Fruit fly (Drosophila melanogaster) whole organism, prepupa: ENCODE results near the gene CG15824.

ENCODE experiments used
- Blimp-1 ChIP-seq: fragments of 200-800 bp; sonication (Bioruptor generic); optimal IDR thresholded peaks from 3 replicates; lab custom pipeline; 2017; ENCODE audit warnings: missing biosample characterization, missing genetic modification characterization, mild to moderate bottlenecking, moderate library complexity, missing genetic modification reagents
- CG10631 ChIP-seq: fragments of 200-800 bp; sonication (Bioruptor generic); optimal IDR thresholded peaks from 2 replicates; lab custom pipeline; 2016; ENCODE audit warnings: missing biosample characterization, missing genetic modification characterization
- CG10669 ChIP-seq: fragments of 200-800 bp; sonication (Bioruptor generic); optimal IDR thresholded peaks from 3 replicates; lab custom pipeline; 2018; ENCODE audit warnings: missing biosample characterization, mild to moderate bottlenecking, missing genetic modification characterization, moderate library complexity
- CG11294 ChIP-seq: fragments of 200-800 bp; sonication (Bioruptor generic); IDR thresholded peaks from 2 replicates; pipeline ENCODE4 v1.3.6; 2022; ENCODE audit warnings: missing biosample characterization, missing genetic modification characterization
- CG11762 ChIP-seq: fragments of 200-800 bp; sonication (Bioruptor generic); optimal IDR thresholded peaks from 3 replicates; lab custom pipeline; 2016; ENCODE audit warnings: missing biosample characterization, missing genetic modification characterization; ENCODE audit not compliant: insufficient read depth
- CG15336 ChIP-seq: fragments of 200-800 bp; sonication (Bioruptor generic); IDR thresholded peaks from 2 replicates; pipeline ENCODE4 v1.3.6; 2022; ENCODE audit warnings: missing biosample characterization, missing genetic modification characterization
- CG1621 ChIP-seq: fragments of 200-800 bp; sonication (Bioruptor generic); optimal IDR thresholded peaks from 3 replicates; lab custom pipeline; 2018; ENCODE audit warnings: missing biosample characterization, mild to moderate bottlenecking, missing genetic modification characterization
- CG3032 ChIP-seq: fragments of 200-800 bp; optimal IDR thresholded peaks from 2 replicates; lab custom pipeline; 2019; ENCODE audit warnings: missing biosample characterization, mild to moderate bottlenecking, missing genetic modification characterization, moderate library complexity
- CG31627 ChIP-seq: fragments of 200-800 bp; sonication (Bioruptor generic); optimal IDR thresholded peaks from 3 replicates; lab custom pipeline; 2016; ENCODE audit warnings: missing biosample characterization, missing genetic modification characterization
- CG32006 ChIP-seq: fragments of 200-800 bp; sonication (Bioruptor generic); optimal IDR thresholded peaks from 3 replicates; lab custom pipeline; 2017; ENCODE audit warnings: missing biosample characterization, mild to moderate bottlenecking, missing genetic modification characterization
- CG4318 ChIP-seq: fragments of 200-800 bp; sonication (Bioruptor generic); optimal IDR thresholded peaks from 3 replicates; lab custom pipeline; 2017; ENCODE audit warnings: missing biosample characterization, mild to moderate bottlenecking, missing genetic modification characterization
- CG6163 ChIP-seq: fragments of 200-800 bp; sonication (Bioruptor generic); IDR thresholded peaks from 3 replicates; pipeline ENCODE4 v1.3.6; 2022; ENCODE audit warnings: missing biosample characterization, missing genetic modification characterization
- CG6792 ChIP-seq: fragments of 200-800 bp; sonication (Bioruptor generic); optimal IDR thresholded peaks from 3 replicates; lab custom pipeline; 2016; ENCODE audit warnings: missing biosample characterization, missing genetic modification characterization
- CG6808 ChIP-seq: fragments of 200-800 bp; sonication (Bioruptor generic); optimal IDR thresholded peaks from 3 replicates; lab custom pipeline; 2017; ENCODE audit warnings: missing biosample characterization, missing genetic modification characterization, mild to moderate bottlenecking, moderate library complexity, missing genetic modification reagents
- CG6854 ChIP-seq: fragments of 200-800 bp; sonication (Bioruptor generic); optimal IDR thresholded peaks from 2 replicates; lab custom pipeline; 2017; ENCODE audit warnings: missing biosample characterization, mild to moderate bottlenecking, missing genetic modification characterization
- CG7368 ChIP-seq: fragments of 200-800 bp; sonication (Bioruptor generic); optimal IDR thresholded peaks from 3 replicates; lab custom pipeline; 2016; ENCODE audit warnings: missing biosample characterization, missing genetic modification characterization
- CG8119 ChIP-seq: fragments of 200-800 bp; sonication (Bioruptor generic); IDR thresholded peaks from 3 replicates; pipeline ENCODE4 v1.3.6; 2022; ENCODE audit warnings: missing biosample characterization, missing genetic modification characterization
- CG8319 ChIP-seq: fragments of 200-800 bp; sonication (Bioruptor generic); optimal IDR thresholded peaks from 3 replicates; lab custom pipeline; 2016; ENCODE audit warnings: missing biosample characterization, missing genetic modification characterization
- CG8632 ChIP-seq: fragments of 200-800 bp; sonication (Bioruptor generic); optimal IDR thresholded peaks from 3 replicates; lab custom pipeline; 2016; ENCODE audit warnings: missing biosample characterization, missing genetic modification characterization
- Eip75B ChIP-seq: fragments of 200-800 bp; sonication (Bioruptor generic); optimal IDR thresholded peaks from 3 replicates; lab custom pipeline; 2016; ENCODE audit warnings: missing biosample characterization, missing genetic modification characterization
- Eip78C ChIP-seq: fragments of 200-800 bp; sonication (Bioruptor generic); peaks from one replicate; lab custom pipeline; 2016; ENCODE audit warnings: missing biosample characterization, missing genetic modification characterization
- Eip93F ChIP-seq: fragments of 200-800 bp; sonication (Bioruptor generic); optimal IDR thresholded peaks from 2 replicates; lab custom pipeline; 2016; ENCODE audit warnings: missing biosample characterization, mild to moderate bottlenecking, missing genetic modification characterization
- Ets96B ChIP-seq: fragments of 200-800 bp; optimal IDR thresholded peaks from 2 replicates; lab custom pipeline; 2019; ENCODE audit warnings: missing biosample characterization, mild to moderate bottlenecking, missing genetic modification characterization, moderate library complexity
- Hr38 ChIP-seq: sonication (Bioruptor generic); optimal IDR thresholded peaks from 2 replicates; lab custom pipeline; 2016; ENCODE audit warnings: missing biosample characterization, missing genetic modification characterization
- Hr39 ChIP-seq: fragments of 200-800 bp; sonication (Bioruptor generic); optimal IDR thresholded peaks from 2 replicates; lab custom pipeline; 2016; ENCODE audit warnings: missing biosample characterization, missing genetic modification characterization
- Hr4 ChIP-seq: fragments of 200-800 bp; sonication (Bioruptor generic); optimal IDR thresholded peaks from 3 replicates; lab custom pipeline; 2016; ENCODE audit warnings: missing biosample characterization, missing genetic modification characterization
- Lpt ChIP-seq: fragments of 200-800 bp; sonication (Bioruptor generic); optimal IDR thresholded peaks from 3 replicates; lab custom pipeline; 2016; ENCODE audit warnings: missing biosample characterization, missing genetic modification characterization
- Met ChIP-seq: fragments of 200-800 bp; sonication (Bioruptor generic); optimal IDR thresholded peaks from 3 replicates; lab custom pipeline; 2016; ENCODE audit warnings: missing biosample characterization, missing genetic modification characterization
- Smox ChIP-seq: fragments of 200-800 bp; sonication (Bioruptor generic); optimal IDR thresholded peaks from 3 replicates; lab custom pipeline; 2016; ENCODE audit warnings: missing biosample characterization, missing genetic modification characterization
- Sox102F ChIP-seq: fragments of 200-800 bp; sonication (Bioruptor generic); optimal IDR thresholded peaks from 2 replicates; lab custom pipeline; 2016; ENCODE audit warnings: missing biosample characterization, mild to moderate bottlenecking, missing genetic modification characterization
- Sox14 ChIP-seq: fragments of 200-800 bp; sonication (Bioruptor generic); optimal IDR thresholded peaks from 3 replicates; lab custom pipeline; 2016; ENCODE audit warnings: missing biosample characterization, missing genetic modification characterization
- achi ChIP-seq: fragments of 200-800 bp; sonication (Bioruptor generic); optimal IDR thresholded peaks from 3 replicates; lab custom pipeline; 2016; ENCODE audit warnings: missing biosample characterization, missing genetic modification characterization
- acj6 ChIP-seq: fragments of 200-800 bp; sonication (Bioruptor generic); optimal IDR thresholded peaks from 3 replicates; lab custom pipeline; 2016; ENCODE audit warnings: missing biosample characterization, missing genetic modification characterization
- cyc ChIP-seq: fragments of 200-800 bp; sonication (Bioruptor generic); optimal IDR thresholded peaks from 3 replicates; lab custom pipeline; 2016; ENCODE audit warnings: missing biosample characterization, missing genetic modification characterization
- eg ChIP-seq: fragments of 200-800 bp; sonication (Bioruptor generic); IDR thresholded peaks from 3 replicates; pipeline ENCODE4 v1.3.6; 2022; ENCODE audit warnings: missing biosample characterization, missing genetic modification characterization
- fkh ChIP-seq: fragments of 200-800 bp; sonication (Bioruptor generic); optimal IDR thresholded peaks from 3 replicates; lab custom pipeline; 2017; ENCODE audit warnings: missing biosample characterization, mild to moderate bottlenecking, missing genetic modification characterization, moderate library complexity
- lz ChIP-seq: fragments of 200-800 bp; sonication (Bioruptor generic); optimal IDR thresholded peaks from 3 replicates; lab custom pipeline; 2016; ENCODE audit warnings: missing biosample characterization, missing genetic modification characterization
- net ChIP-seq: fragments of 200-800 bp; sonication (Bioruptor generic); optimal IDR thresholded peaks from 3 replicates; lab custom pipeline; 2016; ENCODE audit warnings: missing biosample characterization, missing genetic modification characterization
- pdm3 ChIP-seq: fragments of 200-800 bp; sonication (Bioruptor generic); optimal IDR thresholded peaks from 3 replicates; lab custom pipeline; 2016; ENCODE audit warnings: missing biosample characterization, missing genetic modification characterization
- spab ChIP-seq: fragments of 200-800 bp; sonication (Bioruptor generic); optimal IDR thresholded peaks from 2 replicates; lab custom pipeline; 2017; ENCODE audit warnings: missing biosample characterization, mild to moderate bottlenecking, missing genetic modification characterization, missing genetic modification reagents
- ss ChIP-seq, 2 experiments: fragments of 200-800 bp; sonication (Bioruptor generic); optimal IDR thresholded peaks; 2 replicates in 1 of 2; 3 replicates in 1 of 2; lab custom pipeline; 2017 to 2018; ENCODE audit warnings: mild to moderate bottlenecking in 2 of 2, missing biosample characterization in 2 of 2, missing genetic modification characterization in 2 of 2, moderate library complexity in 1 of 2
- svp ChIP-seq: fragments of 200-800 bp; sonication (Bioruptor generic); peaks from one replicate; lab custom pipeline; 2016; ENCODE audit warnings: missing biosample characterization, missing genetic modification characterization
- topi ChIP-seq: fragments of 200-800 bp; sonication (Bioruptor generic); optimal IDR thresholded peaks from 3 replicates; lab custom pipeline; 2016; ENCODE audit warnings: missing biosample characterization, missing genetic modification characterization
- vri ChIP-seq: fragments of 200-800 bp; sonication (Bioruptor generic); optimal IDR thresholded peaks from 3 replicates; lab custom pipeline; 2016; ENCODE audit warnings: missing biosample characterization, mild to moderate bottlenecking, missing genetic modification characterization

The CG15824 gene

dm6 chr2L:856690-857488 lies 28.1 kb downstream of the CG15824 start (continued):
- no peak for TF ChIP-seq spab
- peak; percentile 54 for TF ChIP-seq pdm3 (GFP tag; lab: Kevin White, UChicago)
- TF ChIP-seq CG3032 (tag; lab: Kevin White, UChicago) = no peak
- TF ChIP-seq Met (GFP tag; lab: Kevin White, UChicago) = peak; percentile 19
- TF ChIP-seq svp = peak; percentile 91
- peak; percentile 29 for TF ChIP-seq acj6
- peak; percentile 37 for TF ChIP-seq CG8632 (GFP tag; lab: Kevin White, UChicago)
- TF ChIP-seq CG1621 = peak; percentile 12
- no peak for TF ChIP-seq Sox102F (GFP tag; lab: Kevin White, UChicago)
- TF ChIP-seq Lpt (GFP tag; lab: Kevin White, UChicago) = peak; percentile 14
- no peak for TF ChIP-seq CG4318 (GFP tag; lab: Kevin White, UChicago)
- TF ChIP-seq Eip78C (GFP tag; lab: Kevin White, UChicago) = peak; percentile 81
- peak; percentile 40 for TF ChIP-seq Hr39 (GFP tag; lab: Kevin White, UChicago)
- TF ChIP-seq CG7368 (GFP tag; lab: Kevin White, UChicago) = peak; percentile 41
- peak; percentile 5 for TF ChIP-seq net (GFP tag; lab: Kevin White, UChicago)
- TF ChIP-seq lz (GFP tag; lab: Kevin White, UChicago) = peak; percentile 1

dm6 chr2L:856001-856400 lies 28.9 kb downstream of the CG15824 start:
- TF ChIP-seq Hr4 (GFP tag; lab: Kevin White, UChicago) (no peak), CG11762 (no peak), Met (GFP tag; lab: Kevin White, UChicago) (no peak), Lpt (GFP tag; lab: Kevin White, UChicago) (no peak), fkh (peak; percentile 83), CG6854 (no peak)
- TF ChIP-seq, all 60 proteins: peak for 1

- TF ChIP-seq CG15336 (GFP tag; lab: Robert Waterston, UW) = peak; percentile 49
- TF ChIP-seq CG31627 (GFP tag; lab: Kevin White, UChicago) = peak; percentile 46
- peak; percentile 35 for TF ChIP-seq lz (GFP tag; lab: Kevin White, UChicago)
- peak; percentile 63 for TF ChIP-seq pdm3 (GFP tag; lab: Kevin White, UChicago)
- TF ChIP-seq CG11294 (GFP tag; lab: Robert Waterston, UW) = peak; percentile 26; the same call in 1 of the 2 replicates
- TF ChIP-seq Lpt (GFP tag; lab: Kevin White, UChicago) = no peak
- peak; percentile 46 for TF ChIP-seq Hr39 (GFP tag; lab: Kevin White, UChicago)
- no peak for TF ChIP-seq Hr38 (GFP tag; lab: Kevin White, UChicago)
- TF ChIP-seq CG10631 (GFP tag; lab: Kevin White, UChicago) = peak; percentile 46
- peak; percentile 18 for TF ChIP-seq Eip75B
- TF ChIP-seq ss (GFP tag; optimal IDR thresholded peaks at IDR 0.05; lab: Kevin White, UChicago) = no peak
- peak; percentile 75 for TF ChIP-seq CG6163 (GFP tag; lab: Robert Waterston, UW)
- peak; percentile 74 for TF ChIP-seq svp
- TF ChIP-seq CG6854 = no peak
- peak; percentile 34 for TF ChIP-seq acj6
- TF ChIP-seq CG8119 = peak; percentile 47; the same call in 2 of the 3 replicates
- peak; percentile 23 for TF ChIP-seq achi
- TF ChIP-seq CG6808 (GFP tag; lab: Kevin White, UChicago) = no peak
- peak; percentile 34 for TF ChIP-seq topi
- no peak for TF ChIP-seq CG8319
- peak; percentile 51 for TF ChIP-seq Smox (GFP tag; lab: Kevin White, UChicago)
- TF ChIP-seq CG4318 (GFP tag; lab: Kevin White, UChicago) = no peak
- TF ChIP-seq CG8632 (GFP tag; lab: Kevin White, UChicago) = no peak
- no peak for TF ChIP-seq Blimp-1 (GFP tag; lab: Kevin White, UChicago)
- peak; percentile 35 for TF ChIP-seq CG32006
- TF ChIP-seq Sox14 (GFP tag; lab: Kevin White, UChicago) = peak; percentile 58
- no peak for TF ChIP-seq CG6792
- peak; percentile 57 for TF ChIP-seq eg
- no peak for TF ChIP-seq Eip93F (GFP tag; lab: Kevin White, UChicago)
- TF ChIP-seq CG10669 (GFP tag; lab: Kevin White, UChicago) = no peak
- no peak for TF ChIP-seq vri (GFP tag; lab: Kevin White, UChicago)
- no peak for TF ChIP-seq Sox102F (GFP tag; lab: Kevin White, UChicago)
- TF ChIP-seq CG1621 = no peak
- TF ChIP-seq Ets96B (tag; lab: Kevin White, UChicago) = peak; percentile 8
- peak; percentile 37 for TF ChIP-seq cyc
- peak; percentile 17 for TF ChIP-seq CG3032 (tag; lab: Kevin White, UChicago)
- TF ChIP-seq fkh = no peak
- TF ChIP-seq spab = no peak
Measured at dm6 chr2L:855052-855547, 29.8 kb downstream of the CG15824 start, which contains the start of gene CG13949. Gene CG13949 (plus strand): TSS chr2L:855337.
